Fruit fly (Drosophila melanogaster) whole organism, prepupa: ENCODE data around the gene Roc1b.
A peak's percentile ranks its signal among the peaks of the same experiment; 100 is the strongest.

Source experiments
- CG16779 ChIP-seq: fragments of 200-800 bp; sonication (Bioruptor generic); optimal IDR thresholded peaks from 3 replicates; lab custom pipeline; 2017; ENCODE audit warnings: missing biosample characterization, mild to moderate bottlenecking, missing genetic modification characterization
- CG3919 ChIP-seq: fragments of 200-800 bp; sonication (Bioruptor generic); optimal IDR thresholded peaks from 3 replicates; lab custom pipeline; 2016; ENCODE audit warnings: missing biosample characterization, missing genetic modification characterization
- CG6163 ChIP-seq: fragments of 200-800 bp; sonication (Bioruptor generic); IDR thresholded peaks from 3 replicates; pipeline ENCODE4 v1.3.6; 2022; ENCODE audit warnings: missing biosample characterization, missing genetic modification characterization

- peak; percentile 92 for TF ChIP-seq CG3919 (GFP tag; lab: Kevin White, UChicago)
- peak; percentile 94 for TF ChIP-seq CG6163 (GFP tag; lab: Robert Waterston, UW)
- peak; percentile 81 for TF ChIP-seq CG16779 (tag; lab: Kevin White, UChicago)
Measured at dm6 chr3L:347641-348405, 10.0 kb upstream of the Roc1b start.
